Fruit fly (Drosophila melanogaster) whole organism, embryonic: ENCODE data around the gene CG18662.

ENCODE experiments used
- Asciz ChIP-seq: fragments of 200-800 bp; sonication (Bioruptor generic); optimal IDR thresholded peaks from 2 replicates; lab custom pipeline; 2017; ENCODE audit warnings: missing biosample characterization, mild to moderate bottlenecking, missing genetic modification characterization, missing genetic modification reagents
- Atf-2 ChIP-seq: fragments of 200-800 bp; sonication (Bioruptor generic); optimal IDR thresholded peaks from 2 replicates; lab custom pipeline; 2016; ENCODE audit warnings: missing biosample characterization, missing genetic modification characterization
- Atf6 ChIP-seq: fragments of 200-800 bp; sonication (Bioruptor generic); IDR thresholded peaks from 2 replicates; pipeline ENCODE4 v1.3.6; 2022; ENCODE audit warnings: missing biosample characterization, missing genetic modification characterization
- Awh ChIP-seq: fragments of 200-800 bp; sonication (Bioruptor generic); IDR thresholded peaks from 2 replicates; pipeline ENCODE4, ENCODE4 v1.3.6; 2022; ENCODE audit warnings: missing biosample characterization, missing genetic modification characterization
- Bdp1 ChIP-seq: fragments of 200-800 bp; sonication (Bioruptor generic); optimal IDR thresholded peaks from 3 replicates; lab custom pipeline; 2016; ENCODE audit warnings: missing biosample characterization, missing genetic modification characterization
- BtbVII ChIP-seq: fragments of 200-800 bp; sonication (Bioruptor generic); optimal IDR thresholded peaks from 3 replicates; lab custom pipeline; 2017; ENCODE audit warnings: missing biosample characterization, mild to moderate bottlenecking, missing genetic modification characterization
- CG11247 ChIP-seq: fragments of 200-800 bp; sonication (Bioruptor generic); IDR thresholded peaks from 2 replicates; pipeline ENCODE4 v1.3.6; 2022; ENCODE audit warnings: missing biosample characterization, missing genetic modification characterization
- CG13624 ChIP-seq: fragments of 200-800 bp; sonication (Bioruptor generic); optimal IDR thresholded peaks from 2 replicates; lab custom pipeline; 2016; ENCODE audit warnings: missing biosample characterization, missing genetic modification characterization
- CG13894 ChIP-seq: fragments of 200-800 bp; sonication (Bioruptor generic); optimal IDR thresholded peaks from 3 replicates; lab custom pipeline; 2018; ENCODE audit warnings: missing biosample characterization, mild to moderate bottlenecking, missing genetic modification characterization, moderate library complexity
- CG15514 ChIP-seq: fragments of 200-800 bp; sonication (Bioruptor generic); optimal IDR thresholded peaks from 3 replicates; lab custom pipeline; 2017; ENCODE audit warnings: missing biosample characterization, missing genetic modification characterization, mild to moderate bottlenecking, moderate library complexity, missing genetic modification reagents
- CG1647 ChIP-seq: fragments of 200-800 bp; sonication (Bioruptor generic); optimal IDR thresholded peaks from 3 replicates; lab custom pipeline; 2016; ENCODE audit warnings: missing biosample characterization, missing genetic modification characterization
- CG16863 ChIP-seq: fragments of 200-800 bp; sonication (Bioruptor generic); optimal IDR thresholded peaks from 3 replicates; lab custom pipeline; 2016; ENCODE audit warnings: missing biosample characterization, missing genetic modification characterization
- CG2875 ChIP-seq: fragments of 200-800 bp; sonication (Bioruptor generic); optimal IDR thresholded peaks from 2 replicates; lab custom pipeline; 2017; ENCODE audit warnings: missing biosample characterization, mild to moderate bottlenecking, missing genetic modification characterization, missing genetic modification reagents
- CG32532 ChIP-seq: fragments of 200-800 bp; sonication (Bioruptor generic); IDR thresholded peaks from 2 replicates; pipeline ENCODE4 v1.3.6; 2022; ENCODE audit warnings: missing biosample characterization, missing genetic modification characterization
- CG3847 ChIP-seq: fragments of 200-800 bp; sonication (Bioruptor generic); IDR thresholded peaks from 2 replicates; pipeline ENCODE4 v1.3.6; 2022; ENCODE audit warnings: missing biosample characterization, missing genetic modification characterization
- CG42726 ChIP-seq: fragments of 200-800 bp; sonication (Bioruptor generic); IDR thresholded peaks from 2 replicates; pipeline ENCODE4 v1.3.6; 2022; ENCODE audit warnings: missing biosample characterization, missing genetic modification characterization; ENCODE audit not compliant: partially characterized antibody
- CG6272 ChIP-seq: fragments of 200-800 bp; sonication (Bioruptor generic); IDR thresholded peaks from 2 replicates; pipeline ENCODE4 v1.3.6; 2022; ENCODE audit warnings: missing biosample characterization, missing genetic modification characterization
- CG7271 ChIP-seq: fragments of 200-800 bp; sonication (Bioruptor generic); optimal IDR thresholded peaks from 2 replicates; lab custom pipeline; 2018; ENCODE audit warnings: missing biosample characterization, mild to moderate bottlenecking, missing genetic modification characterization, moderate library complexity
- CG7357 ChIP-seq: fragments of 200-800 bp; sonication (Bioruptor generic); IDR thresholded peaks from 3 replicates; pipeline ENCODE4 v1.3.6; 2022; ENCODE audit warnings: missing biosample characterization, missing genetic modification characterization
- CG8765 ChIP-seq: fragments of 200-800 bp; sonication (Bioruptor generic); IDR thresholded peaks from 2 replicates; pipeline ENCODE4 v1.3.6; 2022; ENCODE audit warnings: missing biosample characterization, missing genetic modification characterization
- CG9609 ChIP-seq: fragments of 200-800 bp; sonication (Bioruptor generic); optimal IDR thresholded peaks from 3 replicates; lab custom pipeline; 2016; ENCODE audit warnings: missing biosample characterization, missing genetic modification characterization
- Camta ChIP-seq: fragments of 200-800 bp; sonication (Bioruptor generic); optimal IDR thresholded peaks from 2 replicates; lab custom pipeline; 2016; ENCODE audit warnings: missing biosample characterization, missing genetic modification characterization
- H15 ChIP-seq: fragments of 200-800 bp; sonication (Bioruptor generic); IDR thresholded peaks from 3 replicates; pipeline ENCODE4 v1.3.6; 2022; ENCODE audit warnings: missing biosample characterization, missing genetic modification characterization
- HmgZ ChIP-seq: fragments of 200-800 bp; sonication (Bioruptor generic); optimal IDR thresholded peaks from 2 replicates; lab custom pipeline; 2018; ENCODE audit warnings: missing biosample characterization, mild to moderate bottlenecking, missing genetic modification characterization
- Hsf ChIP-seq: fragments of 200-800 bp; sonication (Bioruptor generic); optimal IDR thresholded peaks from 3 replicates; lab custom pipeline; 2016; ENCODE audit warnings: missing biosample characterization, missing genetic modification characterization
- Optix ChIP-seq: fragments of 200-800 bp; sonication (Bioruptor generic); IDR thresholded peaks from 3 replicates; pipeline ENCODE4 v1.3.6; 2022; ENCODE audit warnings: missing biosample characterization, missing genetic modification characterization
- Side ChIP-seq: fragments of 200-800 bp; sonication (Bioruptor generic); optimal IDR thresholded peaks from 2 replicates; lab custom pipeline; 2016; ENCODE audit warnings: missing biosample characterization, missing genetic modification characterization
- Sox100B ChIP-seq: fragments of 200-800 bp; sonication (Bioruptor generic); optimal IDR thresholded peaks from 3 replicates; lab custom pipeline; 2018; ENCODE audit warnings: missing biosample characterization, mild to moderate bottlenecking, missing genetic modification characterization
- Spps ChIP-seq: fragments of 200-800 bp; sonication (Bioruptor generic); optimal IDR thresholded peaks from 2 replicates; lab custom pipeline; 2018; ENCODE audit warnings: missing biosample characterization, mild to moderate bottlenecking, missing genetic modification characterization
- Ssrp ChIP-seq: fragments of 200-800 bp; sonication (Bioruptor generic); optimal IDR thresholded peaks from 2 replicates; lab custom pipeline; 2018; ENCODE audit warnings: missing biosample characterization, mild to moderate bottlenecking, missing genetic modification characterization, moderate library complexity
- ac ChIP-seq: fragments of 200-800 bp; sonication (Bioruptor generic); optimal IDR thresholded peaks from 3 replicates; lab custom pipeline; 2017; ENCODE audit warnings: missing biosample characterization, mild to moderate bottlenecking, missing genetic modification characterization
- aop ChIP-seq: fragments of 200-800 bp; sonication (Bioruptor generic); IDR thresholded peaks from 2 replicates; pipeline ENCODE4 v1.3.6; 2022; ENCODE audit warnings: missing biosample characterization, missing genetic modification characterization
- bowl ChIP-seq: fragments of 200-800 bp; sonication (Bioruptor generic); IDR thresholded peaks from 2 replicates; pipeline ENCODE4 v1.3.6; 2022; ENCODE audit warnings: missing biosample characterization, missing genetic modification characterization
- chif ChIP-seq, 2 experiments: fragments of 200-800 bp; sonication (Bioruptor generic); optimal IDR thresholded peaks; 3 replicates each; lab custom pipeline; 2016; ENCODE audit warnings: missing biosample characterization in 2 of 2, missing genetic modification characterization in 2 of 2
- corto ChIP-seq: fragments of 200-800 bp; sonication (Bioruptor generic); optimal IDR thresholded peaks from 2 replicates; lab custom pipeline; 2016; ENCODE audit warnings: missing biosample characterization, mild to moderate bottlenecking, missing genetic modification characterization, moderate library complexity
- crp ChIP-seq, 2 experiments: fragments of 200-800 bp; sonication (Bioruptor generic); optimal IDR thresholded peaks; 2 replicates in 1 of 2; 3 replicates in 1 of 2; lab custom pipeline; 2017; ENCODE audit warnings: missing biosample characterization in 2 of 2, missing genetic modification characterization in 2 of 2, mild to moderate bottlenecking in 1 of 2, moderate library complexity in 1 of 2
- da ChIP-seq: fragments of 200-800 bp; sonication (Bioruptor generic); optimal IDR thresholded peaks from 2 replicates; lab custom pipeline; 2016; ENCODE audit warnings: missing biosample characterization, missing genetic modification characterization
- dmrt11E ChIP-seq: fragments of 200-800 bp; sonication (Bioruptor generic); optimal IDR thresholded peaks from 3 replicates; lab custom pipeline; 2018; ENCODE audit warnings: missing biosample characterization, mild to moderate bottlenecking, missing genetic modification characterization, moderate library complexity
- fd102C ChIP-seq: fragments of 200-800 bp; sonication (Bioruptor generic); optimal IDR thresholded peaks from 2 replicates; lab custom pipeline; 2018; ENCODE audit warnings: missing biosample characterization, mild to moderate bottlenecking, missing genetic modification characterization, moderate library complexity
- gcm2 ChIP-seq: fragments of 200-800 bp; sonication (Bioruptor generic); optimal IDR thresholded peaks from 2 replicates; lab custom pipeline; 2016; ENCODE audit warnings: missing biosample characterization, missing genetic modification characterization
- gfzf ChIP-seq: fragments of 200-800 bp; sonication (Bioruptor generic); optimal IDR thresholded peaks from 2 replicates; lab custom pipeline; 2016; ENCODE audit warnings: missing biosample characterization, mild to moderate bottlenecking, missing genetic modification characterization, moderate library complexity
- grau ChIP-seq: fragments of 200-800 bp; optimal IDR thresholded peaks from 3 replicates; lab custom pipeline; 2019; ENCODE audit warnings: missing biosample characterization, mild to moderate bottlenecking, missing genetic modification characterization, moderate library complexity
- grn ChIP-seq: fragments of 200-800 bp; sonication (Bioruptor generic); optimal IDR thresholded peaks from 3 replicates; lab custom pipeline; 2017; ENCODE audit warnings: missing biosample characterization, missing genetic modification characterization
- lola ChIP-seq, 3 experiments: fragments of >200 bp in 2 of 3; fragments of 200-800 bp in 1 of 3; sonication (Bioruptor generic) in 1 of 3; optimal IDR thresholded peaks; 2 replicates each; lab custom pipeline; 2017 to 2019; ENCODE audit warnings: missing biosample characterization in 3 of 3, missing genetic modification characterization in 3 of 3, mild to moderate bottlenecking in 1 of 3, moderate library complexity in 1 of 3
- nerfin-1 ChIP-seq: fragments of 200-800 bp; sonication (Bioruptor generic); optimal IDR thresholded peaks from 3 replicates; lab custom pipeline; 2019; ENCODE audit warnings: missing biosample characterization, mild to moderate bottlenecking, missing genetic modification characterization, moderate library complexity
- rib ChIP-seq: fragments of 200-800 bp; sonication (Bioruptor generic); IDR thresholded peaks from 2 replicates; pipeline ENCODE4 v1.3.6; 2022; ENCODE audit warnings: missing biosample characterization, missing genetic modification characterization
- sisA ChIP-seq: fragments of 200-800 bp; sonication (Bioruptor generic); IDR thresholded peaks from 2 replicates; pipeline ENCODE4 v1.3.6; 2022; ENCODE audit warnings: missing biosample characterization, missing genetic modification characterization
- stc ChIP-seq: fragments of 200-800 bp; sonication (Bioruptor generic); IDR thresholded peaks from 2 replicates; pipeline ENCODE4 v1.3.6; 2022; ENCODE audit warnings: missing biosample characterization, missing genetic modification characterization
- vnd ChIP-seq: fragments of 200-800 bp; sonication (Bioruptor generic); IDR thresholded peaks from 3 replicates; pipeline ENCODE4 v1.3.6; 2022; ENCODE audit warnings: missing biosample characterization, missing genetic modification characterization; ENCODE audit not compliant: partially characterized antibody

The CG18662 gene

DNA sequence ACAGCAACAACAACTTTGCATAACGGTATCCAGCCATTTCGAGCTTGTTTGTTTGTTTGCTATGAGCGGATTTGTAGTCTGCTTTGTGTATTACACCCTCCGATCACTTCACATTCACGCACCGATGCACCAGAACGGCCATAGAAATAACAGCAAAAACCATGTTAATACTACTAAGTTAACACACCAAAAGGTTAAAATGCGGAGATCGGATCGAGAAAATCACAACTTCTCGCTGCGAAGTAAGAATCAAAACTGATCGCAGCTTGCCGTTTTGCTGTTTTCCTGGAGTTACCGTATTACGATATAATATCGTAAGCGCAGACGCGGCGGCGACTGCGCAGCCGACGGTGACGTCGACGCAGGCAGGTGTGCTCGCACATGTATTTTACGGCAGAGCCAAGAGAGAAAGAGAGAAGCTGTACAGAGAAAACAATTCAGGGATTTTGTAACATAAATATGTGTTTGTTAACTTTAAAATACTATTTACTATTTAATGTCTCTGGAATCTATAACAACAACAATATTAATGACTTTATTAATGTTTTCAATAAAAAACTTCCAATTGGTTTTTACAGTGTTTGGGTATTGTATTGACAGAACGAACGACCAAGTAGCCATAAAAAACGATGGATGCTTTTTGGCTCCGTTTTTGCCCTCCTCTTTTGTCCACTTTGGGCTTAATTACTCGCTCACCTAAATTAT, 4.3 kb downstream of the CG18662 start, which contains the start of gene CG13101 (continued):
- TF ChIP-seq BtbVII (GFP tag; lab: Kevin White, UChicago) (peak; percentile 89), chif (GFP tag; optimal IDR thresholded peaks at IDR 0.05; lab: Kevin White, UChicago) (peak; percentile 80 to 86), ac (GFP tag; lab: Kevin White, UChicago) (peak; percentile 77), dmrt11E (tag; lab: Kevin White, UChicago) (peak; percentile 91), Spps (tag; lab: Kevin White, UChicago) (peak; percentile 91), fd102C (GFP tag; lab: Kevin White, UChicago) (peak; percentile 45), da (GFP tag; lab: Kevin White, UChicago) (peak; percentile 50), H15 (GFP tag; lab: Robert Waterston, UW) (peak; percentile 89), CG16863 (GFP tag; lab: Kevin White, UChicago) (peak; percentile 85), CG1647 (GFP tag; lab: Kevin White, UChicago) (peak; percentile 78), CG9609 (GFP tag; lab: Kevin White, UChicago) (peak; percentile 69), Bdp1 (GFP tag; lab: Kevin White, UChicago) (peak; percentile 77), Ssrp (tag; lab: Kevin White, UChicago) (peak; percentile 87), vnd (GFP tag; lab: Robert Waterston, UW) (no peak), CG13894 (tag; lab: Kevin White, UChicago) (peak; percentile 74), grau (tag; lab: Kevin White, UChicago) (peak; percentile 94), CG15514 (peak; percentile 88), CG32532 (GFP tag; lab: Robert Waterston, UW) (peak; percentile 97), CG8765 (GFP tag; lab: Robert Waterston, UW) (peak; percentile 80; the same call in 1 of the 2 replicates), CG3847 (GFP tag; lab: Robert Waterston, UW) (peak; percentile 94), CG2875 (GFP tag; lab: Kevin White, UChicago) (peak; percentile 89), lola (GFP tag; optimal IDR thresholded peaks at IDR 0.05; lab: Kevin White, UChicago) (peak in 1 of 3 experiments; percentile 93), nerfin-1 (tag; lab: Kevin White, UChicago) (peak; percentile 78), Atf6 (GFP tag; lab: Robert Waterston, UW) (peak; percentile 96), Atf-2 (peak; percentile 83), bowl (GFP tag; lab: Robert Waterston, UW) (peak; percentile 86), Awh (GFP tag; lab: Robert Waterston, UW) (peak; percentile 95), grn (GFP tag; lab: Kevin White, UChicago) (peak; percentile 54), corto (GFP tag; lab: Kevin White, UChicago) (peak; percentile 95), stc (GFP tag; lab: Robert Waterston, UW) (peak; percentile 96), crp (GFP tag; optimal IDR thresholded peaks at IDR 0.05; lab: Kevin White, UChicago) (peak in 1 of 2 experiments; percentile 38), sisA (GFP tag; lab: Robert Waterston, UW) (peak; percentile 89), Hsf (GFP tag; lab: Kevin White, UChicago) (peak; percentile 92), Camta (peak; percentile 86), gcm2 (GFP tag; lab: Kevin White, UChicago) (peak; percentile 60), Side (peak; percentile 77), CG42726 (GFP tag; lab: Robert Waterston, UW) (no peak), CG6272 (no peak; the same call in none of the 2 replicates), CG7271 (peak; percentile 56), HmgZ (tag; lab: Kevin White, UChicago) (peak; percentile 91), Optix (GFP tag; lab: Robert Waterston, UW) (no peak), CG11247 (GFP tag; lab: Robert Waterston, UW) (peak; percentile 85), CG7357 (GFP tag; lab: Robert Waterston, UW) (peak; percentile 83; the same call in 2 of the 3 replicates), gfzf (GFP tag; lab: Kevin White, UChicago) (no peak), CG13624 (peak; percentile 88), rib (peak; percentile 93), Asciz (GFP tag; lab: Kevin White, UChicago) (peak; percentile 90), Sox100B (GFP tag; lab: Kevin White, UChicago) (peak; percentile 89), aop (GFP tag; lab: Robert Waterston, UW) (no peak)
